Fruit fly (Drosophila melanogaster) whole organism, embryonic: ENCODE results near the gene CG14684.
A peak's percentile ranks its signal among the peaks of the same experiment; 100 is the strongest.

Experiments used
- ATbp ChIP-seq: fragments of 200-800 bp; sonication (Bioruptor generic); optimal IDR thresholded peaks from 2 replicates; lab custom pipeline; 2017; ENCODE audit warnings: missing biosample characterization, mild to moderate bottlenecking, missing genetic modification characterization, missing genetic modification reagents
- Ada2b ChIP-seq: fragments of 200-800 bp; sonication (Bioruptor generic); IDR thresholded peaks from 2 replicates; pipeline ENCODE4 v1.3.6; 2022; ENCODE audit warnings: missing biosample characterization, missing genetic modification characterization
- Adf1 ChIP-seq: fragments of 200-800 bp; sonication (Bioruptor generic); IDR thresholded peaks from 2 replicates; pipeline ENCODE4 v1.3.6; 2022; ENCODE audit warnings: missing biosample characterization, missing genetic modification characterization
- Atf3 ChIP-seq: fragments of 200-800 bp; sonication (Bioruptor generic); optimal IDR thresholded peaks from 3 replicates; lab custom pipeline; 2016; ENCODE audit warnings: missing biosample characterization, missing genetic modification characterization
- CG10209 ChIP-seq: fragments of 200-800 bp; sonication (Bioruptor generic); optimal IDR thresholded peaks from 3 replicates; lab custom pipeline; 2017; ENCODE audit warnings: missing biosample characterization, mild to moderate bottlenecking, missing genetic modification characterization, missing genetic modification reagents
- CG10321 ChIP-seq: fragments of 200-800 bp; sonication (Bioruptor generic); IDR thresholded peaks from 2 replicates; pipeline ENCODE4 v1.3.6; 2022; ENCODE audit warnings: missing biosample characterization, missing genetic modification characterization
- CG14014 ChIP-seq: fragments of 200-800 bp; sonication (Bioruptor generic); IDR thresholded peaks from 2 replicates; pipeline ENCODE4 v1.3.6; 2022; ENCODE audit warnings: missing biosample characterization, missing genetic modification characterization
- CG14710 ChIP-seq: fragments of 200-800 bp; sonication (Bioruptor generic); optimal IDR thresholded peaks from 3 replicates; lab custom pipeline; 2019; ENCODE audit warnings: missing biosample characterization, mild to moderate bottlenecking, missing genetic modification characterization, moderate library complexity
- CG15269 ChIP-seq: fragments of 200-800 bp; sonication (Bioruptor generic); optimal IDR thresholded peaks from 2 replicates; lab custom pipeline; 2018; ENCODE audit warnings: missing biosample characterization, mild to moderate bottlenecking, missing genetic modification characterization, moderate library complexity
- CG17385 ChIP-seq: fragments of 200-800 bp; sonication (Bioruptor generic); optimal IDR thresholded peaks from 3 replicates; lab custom pipeline; 2018; ENCODE audit warnings: missing biosample characterization, mild to moderate bottlenecking, missing genetic modification characterization
- CG17612 ChIP-seq: fragments of 200-800 bp; sonication (Bioruptor generic); IDR thresholded peaks from 2 replicates; pipeline ENCODE4 v1.3.6; 2022; ENCODE audit warnings: missing biosample characterization, missing genetic modification characterization
- CG2875 ChIP-seq: fragments of 200-800 bp; sonication (Bioruptor generic); optimal IDR thresholded peaks from 2 replicates; lab custom pipeline; 2017; ENCODE audit warnings: missing biosample characterization, mild to moderate bottlenecking, missing genetic modification characterization, missing genetic modification reagents
- CG30431 ChIP-seq: fragments of 200-800 bp; sonication (Bioruptor generic); optimal IDR thresholded peaks from 2 replicates; lab custom pipeline; 2017; ENCODE audit warnings: missing biosample characterization, missing genetic modification characterization
- CG31388 ChIP-seq: fragments of 200-800 bp; sonication (Bioruptor generic); optimal IDR thresholded peaks from 2 replicates; lab custom pipeline; 2016; ENCODE audit warnings: missing biosample characterization, missing genetic modification characterization
- CG3163 ChIP-seq: fragments of 200-800 bp; sonication (Bioruptor generic); optimal IDR thresholded peaks from 3 replicates; lab custom pipeline; 2016; ENCODE audit warnings: missing biosample characterization, missing genetic modification characterization
- CG3407 ChIP-seq: fragments of 200-800 bp; sonication (Bioruptor generic); optimal IDR thresholded peaks from 2 replicates; lab custom pipeline; 2018; ENCODE audit warnings: missing biosample characterization, mild to moderate bottlenecking, missing genetic modification characterization
- CG4820 ChIP-seq: fragments of 200-800 bp; sonication (Bioruptor generic); optimal IDR thresholded peaks from 3 replicates; lab custom pipeline; 2016; ENCODE audit warnings: missing biosample characterization, missing genetic modification characterization
- CG5953 ChIP-seq: fragments of 200-800 bp; sonication (Bioruptor generic); IDR thresholded peaks from 2 replicates; pipeline ENCODE4 v1.3.6; 2022; ENCODE audit warnings: missing biosample characterization, missing genetic modification characterization
- CG6791 ChIP-seq: fragments of 200-800 bp; sonication (Bioruptor generic); IDR thresholded peaks from 3 replicates; pipeline ENCODE4 v1.3.6; 2022; ENCODE audit warnings: missing biosample characterization, missing genetic modification characterization; ENCODE audit not compliant: partially characterized antibody
- CG7271 ChIP-seq: fragments of 200-800 bp; sonication (Bioruptor generic); optimal IDR thresholded peaks from 2 replicates; lab custom pipeline; 2018; ENCODE audit warnings: missing biosample characterization, mild to moderate bottlenecking, missing genetic modification characterization, moderate library complexity
- CG7839 ChIP-seq: fragments of 200-800 bp; sonication (Bioruptor generic); optimal IDR thresholded peaks from 3 replicates; lab custom pipeline; 2018; ENCODE audit warnings: missing biosample characterization, mild to moderate bottlenecking, missing genetic modification characterization, moderate library complexity
- CG8281 ChIP-seq: fragments of 200-800 bp; sonication (Bioruptor generic); optimal IDR thresholded peaks from 2 replicates; lab custom pipeline; 2018; ENCODE audit warnings: missing biosample characterization, mild to moderate bottlenecking, missing genetic modification characterization, moderate library complexity
- CG8290 ChIP-seq, 3 experiments: fragments of 200-800 bp; sonication (Bioruptor generic); optimal IDR thresholded peaks; 2 replicates each; lab custom pipeline; 2016 to 2019; ENCODE audit warnings: missing biosample characterization in 3 of 3, missing genetic modification characterization in 3 of 3, mild to moderate bottlenecking in 2 of 3, moderate library complexity in 1 of 3
- CG8924 ChIP-seq: fragments of 200-800 bp; optimal IDR thresholded peaks from 3 replicates; lab custom pipeline; 2019; ENCODE audit warnings: missing biosample characterization, mild to moderate bottlenecking, missing genetic modification characterization, moderate library complexity
- CG9437 ChIP-seq: fragments of 200-800 bp; sonication (Bioruptor generic); optimal IDR thresholded peaks from 2 replicates; lab custom pipeline; 2018; ENCODE audit warnings: missing biosample characterization, mild to moderate bottlenecking, missing genetic modification characterization
- Dip3 ChIP-seq: fragments of 200-800 bp; sonication (Bioruptor generic); optimal IDR thresholded peaks from 3 replicates; lab custom pipeline; 2016; ENCODE audit warnings: missing biosample characterization, missing genetic modification characterization
- Doc3 ChIP-seq: fragments of 200-800 bp; sonication (Bioruptor generic); IDR thresholded peaks from 3 replicates; pipeline ENCODE4 v1.3.6; 2022; ENCODE audit warnings: missing biosample characterization, missing genetic modification characterization; ENCODE audit not compliant: partially characterized antibody
- Gsc ChIP-seq: fragments of 200-800 bp; sonication (Bioruptor generic); IDR thresholded peaks from 2 replicates; pipeline ENCODE4 v1.3.6; 2022; ENCODE audit warnings: missing biosample characterization, missing genetic modification characterization
- HmgD ChIP-seq: fragments of 200-800 bp; sonication (Bioruptor generic); optimal IDR thresholded peaks from 3 replicates; lab custom pipeline; 2016; ENCODE audit warnings: missing biosample characterization, missing genetic modification characterization
- Hmx ChIP-seq: fragments of 200-800 bp; sonication (Bioruptor generic); optimal IDR thresholded peaks from 2 replicates; lab custom pipeline; 2016; ENCODE audit warnings: missing biosample characterization, missing genetic modification characterization
- Hr3 ChIP-seq: fragments of 200-800 bp; sonication (Bioruptor generic); optimal IDR thresholded peaks from 3 replicates; lab custom pipeline; 2016; ENCODE audit warnings: missing biosample characterization, missing genetic modification characterization
- Myb ChIP-seq: fragments of 200-800 bp; sonication (Bioruptor generic); optimal IDR thresholded peaks from 2 replicates; lab custom pipeline; 2016; ENCODE audit warnings: missing biosample characterization, missing genetic modification characterization
- NC2β ChIP-seq: fragments of 200-800 bp; sonication (Bioruptor generic); optimal IDR thresholded peaks from 2 replicates; lab custom pipeline; 2016; ENCODE audit warnings: missing biosample characterization, missing genetic modification characterization
- amos ChIP-seq: fragments of 200-800 bp; sonication (Bioruptor generic); IDR thresholded peaks from 2 replicates; pipeline ENCODE4 v1.3.6; 2022; ENCODE audit warnings: missing biosample characterization, missing genetic modification characterization; ENCODE audit not compliant: partially characterized antibody
- ash1 ChIP-seq: fragments of 200-800 bp; sonication (Bioruptor generic); optimal IDR thresholded peaks from 2 replicates; lab custom pipeline; 2018; ENCODE audit warnings: missing biosample characterization, mild to moderate bottlenecking, missing genetic modification characterization
- bcd ChIP-seq: fragments of 200-800 bp; sonication (Bioruptor generic); optimal IDR thresholded peaks from 2 replicates; lab custom pipeline; 2017; ENCODE audit warnings: missing biosample characterization, mild to moderate bottlenecking, missing genetic modification characterization
- crc ChIP-seq: fragments of 200-800 bp; sonication (Bioruptor generic); optimal IDR thresholded peaks from 2 replicates; lab custom pipeline; 2016; ENCODE audit warnings: missing biosample characterization, missing genetic modification characterization
- croc ChIP-seq: fragments of 200-800 bp; sonication (Bioruptor generic); conservative IDR thresholded peaks from 3 replicates; pipeline ENCODE4 v1.3.6; 2022; ENCODE audit warnings: missing biosample characterization, missing genetic modification characterization
- crp ChIP-seq, 2 experiments: fragments of 200-800 bp; sonication (Bioruptor generic); optimal IDR thresholded peaks; 2 replicates in 1 of 2; 3 replicates in 1 of 2; lab custom pipeline; 2017; ENCODE audit warnings: missing biosample characterization in 2 of 2, missing genetic modification characterization in 2 of 2, mild to moderate bottlenecking in 1 of 2, moderate library complexity in 1 of 2
- dm ChIP-seq: fragments of 200-800 bp; sonication (Bioruptor generic); optimal IDR thresholded peaks from 3 replicates; lab custom pipeline; 2016; ENCODE audit warnings: missing biosample characterization, missing genetic modification characterization
- dmrt99B ChIP-seq: fragments of 200-800 bp; sonication (Bioruptor generic); optimal IDR thresholded peaks from 2 replicates; lab custom pipeline; 2018; ENCODE audit warnings: missing biosample characterization, mild to moderate bottlenecking, missing genetic modification characterization, moderate library complexity
- dpn ChIP-seq, 2 experiments: fragments of 200-800 bp; sonication (Bioruptor generic); optimal IDR thresholded peaks; 3 replicates each; lab custom pipeline; 2016; ENCODE audit warnings: missing biosample characterization in 2 of 2, missing genetic modification characterization in 2 of 2
- fd3F ChIP-seq: fragments of 200-800 bp; sonication (Bioruptor generic); optimal IDR thresholded peaks from 2 replicates; lab custom pipeline; 2018; ENCODE audit warnings: missing biosample characterization, mild to moderate bottlenecking, missing genetic modification characterization, moderate library complexity
- grau ChIP-seq: fragments of 200-800 bp; optimal IDR thresholded peaks from 3 replicates; lab custom pipeline; 2019; ENCODE audit warnings: missing biosample characterization, mild to moderate bottlenecking, missing genetic modification characterization, moderate library complexity
- gsb ChIP-seq: fragments of 200-800 bp; sonication (Bioruptor generic); IDR thresholded peaks from 2 replicates; pipeline ENCODE4 v1.3.6; 2022; ENCODE audit warnings: missing biosample characterization, missing genetic modification characterization
- hbn ChIP-seq: fragments of 200-800 bp; sonication (Bioruptor generic); IDR thresholded peaks from 2 replicates; pipeline ENCODE4 v1.3.6; 2022; ENCODE audit warnings: missing biosample characterization, missing genetic modification characterization; ENCODE audit not compliant: partially characterized antibody
- lmd ChIP-seq: fragments of 200-800 bp; sonication (Bioruptor generic); IDR thresholded peaks from 2 replicates; pipeline ENCODE4 v1.3.6; 2022; ENCODE audit warnings: missing biosample characterization, missing genetic modification characterization
- slou ChIP-seq: fragments of 200-800 bp; sonication (Bioruptor generic); optimal IDR thresholded peaks from 3 replicates; lab custom pipeline; 2016; ENCODE audit warnings: missing biosample characterization, missing genetic modification characterization
- stc ChIP-seq: fragments of 200-800 bp; sonication (Bioruptor generic); IDR thresholded peaks from 2 replicates; pipeline ENCODE4 v1.3.6; 2022; ENCODE audit warnings: missing biosample characterization, missing genetic modification characterization
- yki ChIP-seq: fragments of >200 bp; optimal IDR thresholded peaks from 3 replicates; lab custom pipeline; 2018
- zf30C ChIP-seq: fragments of 200-800 bp; sonication (Bioruptor generic); optimal IDR thresholded peaks from 3 replicates; lab custom pipeline; 2018; ENCODE audit warnings: missing biosample characterization, mild to moderate bottlenecking, missing genetic modification characterization

The CG14684 gene

DNA sequence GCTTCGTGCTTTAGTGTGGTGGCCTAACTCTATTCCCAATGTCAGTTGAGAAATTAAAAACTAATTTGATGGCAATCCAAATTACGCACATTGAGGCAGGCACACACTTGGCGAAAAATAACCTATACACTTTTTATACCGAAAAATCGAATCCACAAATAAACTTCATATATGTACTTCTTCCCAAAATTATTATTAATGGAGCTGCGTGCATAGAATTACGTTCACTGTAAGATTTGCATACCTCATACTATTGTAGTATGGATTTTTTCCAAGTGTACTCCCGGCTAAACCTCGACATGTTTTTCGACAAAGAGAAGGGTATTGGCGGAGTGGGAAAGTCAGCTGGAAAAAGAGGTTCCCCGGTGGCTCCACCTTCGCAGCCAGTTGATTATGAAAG lies 22.5 kb upstream of the CG14684 start (continued):
- peak; percentile 69 for TF ChIP-seq bcd (GFP tag; lab: Kevin White, UChicago)
- TF ChIP-seq ash1 (GFP tag; lab: Kevin White, UChicago): no peak
- TF ChIP-seq Hr3 (GFP tag; lab: Kevin White, UChicago): peak; percentile 57
- peak; percentile 53 for TF ChIP-seq CG8924 (tag; lab: Kevin White, UChicago)
- TF ChIP-seq CG10321 (GFP tag; lab: Robert Waterston, UW): no peak
- peak; percentile 22 for TF ChIP-seq NC2β (GFP tag; lab: Kevin White, UChicago)
- peak; percentile 10 for TF ChIP-seq CG3163 (GFP tag; lab: Kevin White, UChicago)
- peak; percentile 36 for TF ChIP-seq Dip3 (GFP tag; lab: Kevin White, UChicago)
- TF ChIP-seq Adf1 (GFP tag; lab: Robert Waterston, UW): no peak
- TF ChIP-seq dm (GFP tag; lab: Kevin White, UChicago): no peak
- TF ChIP-seq zf30C (GFP tag; lab: Kevin White, UChicago): no peak
- no peak for TF ChIP-seq HmgD (GFP tag; lab: Kevin White, UChicago)
- 0 out of 2 replicates have a peak, but pooled peaks have one; percentile 37 for TF ChIP-seq Gsc
- peak; percentile 9 for TF ChIP-seq CG14710 (tag; lab: Kevin White, UChicago)
- TF ChIP-seq CG4820 (GFP tag; lab: Kevin White, UChicago): peak; percentile 63
- TF ChIP-seq grau (tag; lab: Kevin White, UChicago): peak; percentile 57
- no peak for TF ChIP-seq Ada2b (GFP tag; lab: Robert Waterston, UW)
- TF ChIP-seq Myb (GFP tag; lab: Kevin White, UChicago): peak; percentile 4
- TF ChIP-seq dpn (GFP tag; optimal IDR thresholded peaks at IDR 0.05; lab: Kevin White, UChicago): peak; percentile 54 to 58
- TF ChIP-seq stc: peak; percentile 86
- no peak for TF ChIP-seq gsb (GFP tag; lab: Robert Waterston, UW)
- peak; percentile 44 for TF ChIP-seq CG8281 (tag; lab: Kevin White, UChicago)
- TF ChIP-seq CG14014 (GFP tag; lab: Robert Waterston, UW): peak; percentile 70
- peak; percentile 93 for TF ChIP-seq dmrt99B (tag; lab: Kevin White, UChicago)
- peak; percentile 10 for TF ChIP-seq fd3F (GFP tag; lab: Kevin White, UChicago)
- TF ChIP-seq CG31388: no peak
- no peak for TF ChIP-seq yki
- TF ChIP-seq CG15269 (tag; lab: Kevin White, UChicago): peak; percentile 73
- no peak for TF ChIP-seq hbn (GFP tag; lab: Robert Waterston, UW)
- peak; percentile 28; the same call in 1 of the 3 replicates for TF ChIP-seq croc (GFP tag; lab: Robert Waterston, UW)
- TF ChIP-seq CG2875 (GFP tag; lab: Kevin White, UChicago): peak; percentile 45
- no peak for TF ChIP-seq slou (GFP tag; lab: Kevin White, UChicago)
- TF ChIP-seq CG30431: no peak
- peak; percentile 34 for TF ChIP-seq CG3407
- no peak for TF ChIP-seq Hmx (GFP tag; lab: Kevin White, UChicago)
- peak; percentile 16 for TF ChIP-seq CG7271
- peak; percentile 15 for TF ChIP-seq Atf3
- TF ChIP-seq lmd (GFP tag; lab: Robert Waterston, UW): peak; percentile 75
- TF ChIP-seq CG10209 (GFP tag; lab: Kevin White, UChicago): peak; percentile 46
- peak; percentile 30 for TF ChIP-seq CG9437
- no peak for TF ChIP-seq amos
- TF ChIP-seq CG17612 (GFP tag; lab: Robert Waterston, UW): peak; percentile 25; the same call in 1 of the 2 replicates
- TF ChIP-seq CG6791 (GFP tag; lab: Robert Waterston, UW): no peak
- peak; percentile 60 for TF ChIP-seq CG17385 (GFP tag; lab: Kevin White, UChicago)
- TF ChIP-seq ATbp (GFP tag; lab: Kevin White, UChicago): peak; percentile 42
- TF ChIP-seq CG5953 (GFP tag; lab: Robert Waterston, UW): peak; percentile 51
- peak; percentile 29 for TF ChIP-seq crc
- TF ChIP-seq Doc3 (GFP tag; lab: Robert Waterston, UW): no peak
- peak in 1 of 2 experiments; percentile 1 for TF ChIP-seq crp (GFP tag; optimal IDR thresholded peaks at IDR 0.05; lab: Kevin White, UChicago)
- no peak for TF ChIP-seq CG8290 (GFP tag; optimal IDR thresholded peaks at IDR 0.05; lab: Kevin White, UChicago)
- peak in 1 of 2 experiments; percentile 63 for TF ChIP-seq CG8290 (tag; optimal IDR thresholded peaks at IDR 0.05; lab: Kevin White, UChicago)
- peak; percentile 73 for TF ChIP-seq CG7839 (tag; lab: Kevin White, UChicago)
